Worm (Caenorhabditis elegans) whole organism, late embryonic: Measurements from ENCODE around the gene enri-2.

ENCODE experiments used
- T23F11.4 ChIP-seq: fragments of 200-800 bp; sonication (Bioruptor generic); optimal IDR thresholded peaks from 2 replicates; lab custom pipeline; 2018; ENCODE audit warnings: mild to moderate bottlenecking, missing genetic modification characterization, missing compliant biosample characterization
- Y22D7AL.16 ChIP-seq: sonication (generic microtip); optimal IDR thresholded peaks from 2 replicates; lab custom pipeline; 2016; ENCODE audit warnings: missing genetic modification characterization, missing compliant biosample characterization
- ceh-18 ChIP-seq: sonication (generic microtip); optimal IDR thresholded peaks from 2 replicates; lab custom pipeline; 2016; ENCODE audit warnings: missing genetic modification characterization, missing compliant biosample characterization
- ceh-19 ChIP-seq: fragments of 200-800 bp; sonication (Bioruptor generic); optimal IDR thresholded peaks from 2 replicates; lab custom pipeline; 2018; ENCODE audit warnings: mild to moderate bottlenecking, missing genetic modification characterization, missing compliant biosample characterization
- ceh-2 ChIP-seq: sonication (generic microtip); optimal IDR thresholded peaks from 2 replicates; lab custom pipeline; 2016; ENCODE audit warnings: missing genotype, missing genetic modification characterization, missing compliant biosample characterization
- ceh-31 ChIP-seq: sonication (generic microtip); optimal IDR thresholded peaks from 2 replicates; lab custom pipeline; 2016; ENCODE audit warnings: missing genetic modification characterization, missing compliant biosample characterization
- ceh-48 ChIP-seq: sonication (generic microtip); optimal IDR thresholded peaks from 2 replicates; lab custom pipeline; 2016; ENCODE audit warnings: missing genetic modification characterization, inconsistent platforms, missing compliant biosample characterization
- ceh-6 ChIP-seq: fragments of 200-800 bp; sonication (Bioruptor generic); optimal IDR thresholded peaks from 2 replicates; lab custom pipeline; 2018; ENCODE audit warnings: mild to moderate bottlenecking, missing genetic modification characterization, missing compliant biosample characterization
- ceh-9 ChIP-seq: sonication (generic microtip); optimal IDR thresholded peaks from 2 replicates; lab custom pipeline; 2016; ENCODE audit warnings: mild to moderate bottlenecking, missing genetic modification characterization, inconsistent platforms, missing compliant biosample characterization
- che-1 ChIP-seq: sonication (generic microtip); optimal IDR thresholded peaks from 2 replicates; lab custom pipeline; 2016; ENCODE audit warnings: mild to moderate bottlenecking, missing genetic modification characterization, missing compliant biosample characterization
- dve-1 ChIP-seq: sonication (generic microtip); optimal IDR thresholded peaks from 2 replicates; lab custom pipeline; 2017; ENCODE audit warnings: antibody characterized with exemption, mild to moderate bottlenecking, missing genetic modification characterization, missing compliant biosample characterization
- elt-2 ChIP-seq: sonication (generic microtip); optimal IDR thresholded peaks from 2 replicates; lab custom pipeline; 2016; ENCODE audit warnings: missing genetic modification reagents, missing genetic modification characterization, missing compliant biosample characterization
- eyg-1 ChIP-seq: sonication (generic microtip); optimal IDR thresholded peaks from 2 replicates; lab custom pipeline; 2016; ENCODE audit warnings: missing genotype, missing genetic modification characterization, missing compliant biosample characterization
- hlh-13 ChIP-seq: fragments of 200-800 bp; sonication (Bioruptor generic); optimal IDR thresholded peaks from 2 replicates; lab custom pipeline; 2018; ENCODE audit warnings: mild to moderate bottlenecking, missing genetic modification characterization, missing compliant biosample characterization
- hlh-15 ChIP-seq: sonication (generic microtip); optimal IDR thresholded peaks from 2 replicates; lab custom pipeline; 2016; ENCODE audit warnings: missing genetic modification characterization, missing compliant biosample characterization
- hlh-30 ChIP-seq: sonication (generic microtip); optimal IDR thresholded peaks from 2 replicates; lab custom pipeline; 2017; ENCODE audit warnings: antibody characterized with exemption, missing genetic modification characterization, missing compliant biosample characterization; ENCODE audit not compliant: insufficient read depth
- hlh-6 ChIP-seq: sonication (generic microtip); optimal IDR thresholded peaks from 2 replicates; lab custom pipeline; 2016; ENCODE audit warnings: missing genotype, missing genetic modification characterization, missing compliant biosample characterization
- hlh-8 ChIP-seq: sonication (generic microtip); optimal IDR thresholded peaks from 2 replicates; lab custom pipeline; 2016; ENCODE audit warnings: missing genotype, missing genetic modification characterization, missing compliant biosample characterization
- nfya-1 ChIP-seq: sonication (generic microtip); optimal IDR thresholded peaks from 2 replicates; lab custom pipeline; 2017; ENCODE audit warnings: missing genetic modification characterization, mild to moderate bottlenecking, missing compliant biosample characterization, antibody characterized with exemption, moderate library complexity
- nhr-232 ChIP-seq: sonication (generic microtip); optimal IDR thresholded peaks from 2 replicates; lab custom pipeline; 2016; ENCODE audit warnings: missing genetic modification characterization, missing compliant biosample characterization
- pqm-1 ChIP-seq: sonication (generic microtip); optimal IDR thresholded peaks from 2 replicates; lab custom pipeline; 2016; ENCODE audit warnings: missing genetic modification characterization, missing compliant biosample characterization
- pros-1 ChIP-seq: fragments of 150-350 bp; optimal IDR thresholded peaks from 2 replicates; lab custom pipeline; 2014; ENCODE audit warnings: missing biosample characterization, missing genetic modification reagents, missing genetic modification characterization
- ref-2 ChIP-seq: sonication (generic microtip); optimal IDR thresholded peaks from 2 replicates; lab custom pipeline; 2016; ENCODE audit warnings: missing genetic modification characterization, missing compliant biosample characterization
- rnt-1 ChIP-seq: sonication (generic microtip); optimal IDR thresholded peaks from 2 replicates; lab custom pipeline; 2016; ENCODE audit warnings: missing genetic modification characterization, missing compliant biosample characterization
- sdc-2 ChIP-seq: sonication (generic microtip); optimal IDR thresholded peaks from 2 replicates; lab custom pipeline; 2016; ENCODE audit warnings: missing genotype, missing genetic modification characterization, missing compliant biosample characterization
- sox-2 ChIP-seq: fragments of 200-800 bp; sonication (Bioruptor generic); IDR thresholded peaks from 2 replicates; pipeline ENCODE4 v1.3.6; 2022; ENCODE audit warnings: missing genetic modification reagents, missing genetic modification characterization, missing compliant biosample characterization
- tbx-2 ChIP-seq: sonication (generic microtip); optimal IDR thresholded peaks from 2 replicates; lab custom pipeline; 2016; ENCODE audit warnings: missing genetic modification characterization, missing compliant biosample characterization
- unc-3 ChIP-seq, 2 experiments: fragments of 200-800 bp in 1 of 2; sonication (Bioruptor generic) in 1 of 2; sonication (generic microtip) in 1 of 2; conservative IDR thresholded peaks in 1 of 2; optimal IDR thresholded peaks in 1 of 2; 2 replicates each; pipeline versions ENCODE4 v1.3.6 to Lab custom; 2016 to 2022; ENCODE audit warnings: missing compliant biosample characterization in 2 of 2, missing genetic modification characterization in 2 of 2, missing genetic modification reagents in 1 of 2
- unc-42 ChIP-seq: sonication (generic microtip); optimal IDR thresholded peaks from 2 replicates; lab custom pipeline; 2016; ENCODE audit warnings: missing genotype, missing genetic modification characterization, missing compliant biosample characterization
- unc-55 ChIP-seq: sonication (generic microtip); optimal IDR thresholded peaks from 2 replicates; lab custom pipeline; 2017; ENCODE audit warnings: missing biosample characterization, missing genetic modification reagents, missing genetic modification characterization
- unc-86 ChIP-seq: sonication (generic microtip); optimal IDR thresholded peaks from 2 replicates; lab custom pipeline; 2016; ENCODE audit warnings: missing genetic modification characterization, missing compliant biosample characterization

Gene enri-2

ce11 chrX:14502116-14502587 lies 43.5 kb upstream of the enri-2 start:
- peak; percentile 19 for TF ChIP-seq unc-55 (GFP tag; lab: Kevin White, UChicago)
- no peak for TF ChIP-seq T23F11.4
- no peak for TF ChIP-seq nhr-232 (tag; lab: Kevin White, UChicago)
- peak; percentile 44 for TF ChIP-seq hlh-30 (tag; lab: Kevin White, UChicago)
- TF ChIP-seq elt-2 (tag; lab: Kevin White, UChicago) = peak; percentile 94
- TF ChIP-seq, all 69 proteins: peak for 3

DNA sequence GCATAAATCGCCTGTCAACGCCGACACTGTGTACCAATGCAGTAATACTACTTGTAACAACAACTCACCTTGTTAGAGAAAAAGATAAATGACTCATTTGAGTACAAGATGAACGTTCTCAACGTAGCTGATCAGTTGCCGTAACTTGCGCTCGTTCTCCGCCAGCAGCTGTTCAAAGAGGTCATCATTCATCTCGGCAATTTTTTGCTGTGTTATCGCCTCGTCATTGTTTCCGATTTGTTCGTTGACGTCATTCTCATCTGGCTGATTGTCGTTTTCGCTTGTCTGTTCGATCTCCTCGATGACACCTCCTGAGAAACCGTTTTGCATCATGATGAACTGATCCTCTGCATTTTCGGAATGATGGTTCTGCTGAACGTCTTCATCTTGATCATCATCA lies 42.4 kb upstream of the enri-2 start:
- peak; percentile 2 for TF ChIP-seq unc-55 (GFP tag; lab: Kevin White, UChicago)
- TF ChIP-seq ceh-48 (tag; lab: Kevin White, UChicago) = no peak

DNA sequence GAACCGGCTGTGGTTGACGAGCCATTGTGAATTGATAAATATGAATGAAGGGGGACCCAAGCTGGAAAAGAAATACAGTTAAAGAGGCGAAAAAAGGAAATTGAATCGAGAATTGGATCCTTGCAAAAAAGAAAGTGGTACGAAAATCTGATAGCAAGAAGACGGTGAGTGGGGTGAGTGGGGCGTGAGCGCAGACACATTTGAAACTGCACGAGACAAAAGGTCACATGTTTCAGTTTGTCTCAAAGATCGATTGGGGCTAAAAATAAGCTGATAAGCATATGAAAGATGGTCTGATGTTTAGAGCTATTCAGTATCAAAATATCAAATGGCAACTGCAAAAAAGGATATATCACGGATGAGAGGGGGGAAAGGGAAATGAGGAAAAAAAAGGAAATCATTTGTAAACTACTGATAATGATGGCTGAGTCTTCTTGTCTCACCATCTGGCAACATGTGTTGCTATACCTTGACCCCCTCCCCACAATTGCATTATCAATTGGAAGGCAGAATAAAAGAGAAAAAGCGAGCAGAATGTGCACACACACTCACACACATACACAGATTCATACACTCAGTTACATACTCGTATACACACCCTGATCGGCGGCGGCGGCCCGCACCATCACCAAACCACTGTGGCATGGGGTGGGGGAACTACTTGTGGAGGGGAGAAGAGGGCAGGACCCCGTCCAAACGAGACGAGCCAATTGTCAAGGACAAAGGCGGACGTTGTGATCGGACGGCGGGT lies 41.7 kb upstream of the enri-2 start, which contains the start of gene M163.1:
Gene M163.1, minus strand, starts transcription at position 25 of the 751 bp plus-strand sequence.
- TF ChIP-seq eyg-1 (tag; lab: Kevin White, UChicago) (peak; percentile 22), ceh-2 (tag; lab: Kevin White, UChicago) (peak; percentile 22), pros-1 (tag; lab: Kevin White, UChicago) (peak; percentile 10), hlh-30 (tag; lab: Kevin White, UChicago) (peak; percentile 1), tbx-2 (tag; lab: Kevin White, UChicago) (peak; percentile 56), nfya-1 (tag; lab: Kevin White, UChicago) (peak; percentile 13), unc-42 (tag; lab: Kevin White, UChicago) (peak; percentile 3), ceh-31 (tag; lab: Kevin White, UChicago) (peak; percentile 16), hlh-8 (tag; lab: Kevin White, UChicago) (peak; percentile 15), ceh-18 (tag; lab: Kevin White, UChicago) (peak; percentile 0), hlh-13 (GFP tag; lab: Kevin White, UChicago) (no peak), rnt-1 (tag; lab: Kevin White, UChicago) (peak; percentile 36), ceh-9 (tag; lab: Kevin White, UChicago) (no peak), hlh-6 (tag; lab: Kevin White, UChicago) (no peak), sox-2 (GFP tag; lab: Robert Waterston, UW) (peak; percentile 3; the same call in 1 of the 2 replicates), pqm-1 (no peak), sdc-2 (tag; lab: Kevin White, UChicago) (peak; percentile 38), ceh-6 (GFP tag; lab: Kevin White, UChicago) (peak; percentile 37), nhr-232 (tag; lab: Kevin White, UChicago) (peak; percentile 3)
- TF ChIP-seq, all 69 proteins: peak for 15

DNA sequence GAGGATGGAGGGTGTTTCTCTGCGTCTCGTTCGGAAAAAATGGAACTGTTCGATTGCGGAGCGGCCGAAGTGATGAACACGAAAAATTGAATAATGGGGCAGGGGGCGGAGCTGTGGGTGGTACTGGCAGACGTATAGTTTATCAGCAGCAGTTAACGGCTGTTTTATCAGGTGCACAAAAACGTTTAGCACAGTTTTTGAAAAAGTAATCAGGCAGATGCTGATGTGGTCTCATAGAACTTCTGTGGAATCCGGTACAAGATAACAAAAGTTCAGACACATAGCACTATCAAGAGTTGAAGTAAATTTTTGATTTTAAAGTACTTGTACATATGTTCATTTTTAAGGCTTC lies 41.1 kb upstream of the enri-2 start:
- TF ChIP-seq che-1 (no peak), Y22D7AL.16 (tag; lab: Kevin White, UChicago) (no peak), ref-2 (tag; lab: Kevin White, UChicago) (peak; percentile 33), nfya-1 (tag; lab: Kevin White, UChicago) (no peak), elt-2 (tag; lab: Kevin White, UChicago) (peak; percentile 68), unc-86 (tag; lab: Kevin White, UChicago) (no peak), T23F11.4 (no peak)

ce11 chrX:14505578-14506353 lies 39.9 kb upstream of the enri-2 start:
- TF ChIP-seq Y22D7AL.16 (tag; lab: Kevin White, UChicago) (no peak), unc-3 (GFP tag; conservative IDR thresholded peaks at IDR 0.05; lab: Robert Waterston, UW) (no peak), unc-3 (tag; optimal IDR thresholded peaks at IDR 0.05; lab: Kevin White, UChicago) (no peak), hlh-8 (tag; lab: Kevin White, UChicago) (no peak), sdc-2 (tag; lab: Kevin White, UChicago) (peak; percentile 52), dve-1 (peak; percentile 25), pqm-1 (peak; percentile 14), elt-2 (tag; lab: Kevin White, UChicago) (peak; percentile 72), tbx-2 (tag; lab: Kevin White, UChicago) (peak; percentile 14), ceh-19 (no peak), sox-2 (GFP tag; lab: Robert Waterston, UW) (no peak), ceh-18 (tag; lab: Kevin White, UChicago) (peak; percentile 53), hlh-15 (tag; lab: Kevin White, UChicago) (no peak), ref-2 (tag; lab: Kevin White, UChicago) (peak; percentile 34), ceh-2 (tag; lab: Kevin White, UChicago) (peak; percentile 8)
